Worm (Caenorhabditis elegans): ENCODE data around the gene old-2.

ce11 chrII:9872961-9873360 is 23.6 kb upstream of the old-2 start, which contains the start of gene chil-8:
- TF ChIP-seq ama-1 (optimal IDR thresholded peaks at IDR 0.05) (no peak), ceh-13 (GFP tag; optimal IDR thresholded peaks at IDR 0.05) (no peak)
